Worm (Caenorhabditis elegans): Measurements from ENCODE around the gene srw-4.

ce11 chrV:2857842-2858241 lies 30.7 kb downstream of the srw-4 start, which contains the start of gene srj-55:
- TF ChIP-seq lin-38 (GFP tag; IDR thresholded peaks at IDR 0.05): no peak
- TF ChIP-seq nhr-6 (tag; optimal IDR thresholded peaks at IDR 0.05): no peak
- no peak for TF ChIP-seq attf-4 (tag; optimal IDR thresholded peaks at IDR 0.05)
- no peak for TF ChIP-seq ama-1 (optimal IDR thresholded peaks at IDR 0.05)
- no peak for TF ChIP-seq zag-1 (tag; optimal IDR thresholded peaks at IDR 0.05)
- TF ChIP-seq nhr-237 (tag; optimal IDR thresholded peaks at IDR 0.05): no peak
- TF ChIP-seq R02D3.7 (tag; optimal IDR thresholded peaks at IDR 0.05): no peak
- TF ChIP-seq dmd-6 (GFP tag; IDR thresholded peaks at IDR 0.05): no peak
- no peak for TF ChIP-seq F49E8.2 (tag; optimal IDR thresholded peaks at IDR 0.05; ENCODE audit: borderline replicate concordance)
- no peak for TF ChIP-seq lsy-2 (tag; optimal IDR thresholded peaks at IDR 0.05)
- TF ChIP-seq hlh-30 (tag; optimal IDR thresholded peaks at IDR 0.05; ENCODE audit: insufficient read depth): no peak
- TF ChIP-seq jun-1 (tag; optimal IDR thresholded peaks at IDR 0.05): no peak

Data from whole organism, L4 larva.